Worm (Caenorhabditis elegans): Measurements from ENCODE around the gene cyp-13A10.

Gene cyp-13A10

DNA sequence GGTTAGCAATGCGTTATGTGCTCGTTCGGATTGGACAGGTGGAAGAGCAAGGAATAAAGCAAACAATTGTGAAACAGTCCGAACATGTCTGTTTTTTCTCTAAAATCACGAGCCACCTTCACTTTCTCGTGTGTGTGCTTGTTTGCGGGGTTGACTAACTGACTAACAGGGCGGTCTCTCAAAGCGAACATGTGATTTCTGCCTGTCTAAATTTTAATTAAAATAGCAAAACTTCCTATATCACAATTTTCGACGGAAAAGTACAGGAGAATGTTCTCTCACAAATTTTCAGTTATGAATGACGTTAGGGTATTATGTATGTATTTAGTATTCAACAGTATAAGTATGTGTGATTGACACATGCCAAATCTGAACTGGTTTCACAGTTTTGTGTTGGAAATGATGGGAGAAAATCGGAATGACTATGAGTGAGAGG is 40.8 kb downstream of the cyp-13A10 start:
- no peak for TF ChIP-seq skn-1 (tag; optimal IDR thresholded peaks at IDR 0.05)
- TF ChIP-seq pha-4 (tag; optimal IDR thresholded peaks at IDR 0.05), result peak; percentile 91
- TF ChIP-seq nhr-23 (tag; optimal IDR thresholded peaks at IDR 0.05), result peak; percentile 8
- no peak for TF ChIP-seq ZK546.5 (tag; optimal IDR thresholded peaks at IDR 0.05)
- TF ChIP-seq ceh-28 (tag; optimal IDR thresholded peaks at IDR 0.05), result no peak

DNA sequence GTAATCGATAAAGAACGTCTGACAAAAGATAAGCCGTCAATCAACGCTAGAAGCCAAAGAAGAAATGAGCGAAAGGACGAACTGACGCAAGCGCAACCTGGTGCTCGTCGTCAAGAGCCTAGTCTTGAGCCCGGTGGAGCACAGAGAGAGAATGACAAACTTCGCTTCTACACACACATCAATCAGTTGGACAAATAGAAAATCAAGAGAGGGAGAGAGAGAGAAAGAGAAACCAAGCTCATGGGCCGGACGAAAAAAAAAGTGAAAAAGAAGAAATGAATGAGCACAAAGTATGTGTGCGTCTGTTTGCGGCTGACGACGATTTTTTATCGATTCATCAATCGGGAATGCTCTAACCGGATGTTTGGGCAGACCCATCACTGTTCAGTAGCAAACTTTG is 41.6 kb downstream of the cyp-13A10 start:
- TF ChIP-seq skn-1 (tag; optimal IDR thresholded peaks at IDR 0.05), result no peak
- TF ChIP-seq daf-12 (tag; optimal IDR thresholded peaks at IDR 0.05), result no peak
- TF ChIP-seq lin-39 (tag; optimal IDR thresholded peaks at IDR 0.05), result peak; percentile 52
- no peak for TF ChIP-seq ceh-9 (tag; optimal IDR thresholded peaks at IDR 0.05)
- no peak for TF ChIP-seq mdl-1 (tag; optimal IDR thresholded peaks at IDR 0.05)
- TF ChIP-seq ceh-28 (tag; optimal IDR thresholded peaks at IDR 0.05), result no peak
- no peak for TF ChIP-seq ceh-16 (tag; optimal IDR thresholded peaks at IDR 0.05)
- no peak for TF ChIP-seq nhr-11 (tag; optimal IDR thresholded peaks at IDR 0.05)
- peak; percentile 60 for TF ChIP-seq pha-4 (tag; optimal IDR thresholded peaks at IDR 0.05)
- TF ChIP-seq jun-1 (tag; optimal IDR thresholded peaks at IDR 0.05), result no peak
- TF ChIP-seq egl-27 (tag; optimal IDR thresholded peaks at IDR 0.05), result no peak
- no peak for TF ChIP-seq fkh-2 (tag; optimal IDR thresholded peaks at IDR 0.05)
- no peak for TF ChIP-seq nhr-77 (tag; optimal IDR thresholded peaks at IDR 0.05)
- no peak for TF ChIP-seq unc-39 (tag; optimal IDR thresholded peaks at IDR 0.05)
- no peak for TF ChIP-seq elt-2 (tag; optimal IDR thresholded peaks at IDR 0.05)
- no peak for TF ChIP-seq sea-2 (GFP tag; optimal IDR thresholded peaks at IDR 0.05)
- TF ChIP-seq R02D3.7 (tag; optimal IDR thresholded peaks at IDR 0.05), result no peak
- TF ChIP-seq lin-15B (tag; optimal IDR thresholded peaks at IDR 0.05), result no peak
- no peak for TF ChIP-seq ztf-11 (tag; optimal IDR thresholded peaks at IDR 0.05)
- no peak for TF ChIP-seq elt-1 (tag; optimal IDR thresholded peaks at IDR 0.05)
- TF ChIP-seq nhr-43 (tag; optimal IDR thresholded peaks at IDR 0.05; ENCODE audit: poor library complexity, severe bottlenecking), result no peak
- TF ChIP-seq nhr-237 (tag; optimal IDR thresholded peaks at IDR 0.05), result no peak
- peak; percentile 31 for TF ChIP-seq ama-1 (optimal IDR thresholded peaks at IDR 0.05)
- peak; percentile 25 for TF ChIP-seq unc-62 (GFP tag; optimal IDR thresholded peaks at IDR 0.05)
- TF ChIP-seq elt-3 (tag; optimal IDR thresholded peaks at IDR 0.05), result no peak
- no peak for TF ChIP-seq ztf-4 (tag; optimal IDR thresholded peaks at IDR 0.05)
- no peak for TF ChIP-seq lsy-12 (tag; optimal IDR thresholded peaks at IDR 0.05)
- TF ChIP-seq pqm-1 (tag; optimal IDR thresholded peaks at IDR 0.05), result no peak
- peak; percentile 32 for TF ChIP-seq nfya-1 (tag; optimal IDR thresholded peaks at IDR 0.05; ENCODE audit: insufficient read depth)
- no peak for TF ChIP-seq tbx-2 (tag; optimal IDR thresholded peaks at IDR 0.05)
- TF ChIP-seq fos-1 (tag; optimal IDR thresholded peaks at IDR 0.05), result no peak
- peak; percentile 6 for TF ChIP-seq hmg-11 (tag; optimal IDR thresholded peaks at IDR 0.05)
- TF ChIP-seq aly-2 (tag; optimal IDR thresholded peaks at IDR 0.05), result no peak
- TF ChIP-seq nhr-28 (tag; optimal IDR thresholded peaks at IDR 0.05), result no peak

- TF ChIP-seq nhr-67 (tag; optimal IDR thresholded peaks at IDR 0.05) (no peak), nhr-12 (tag; optimal IDR thresholded peaks at IDR 0.05) (no peak), nhr-237 (tag; optimal IDR thresholded peaks at IDR 0.05) (no peak), ZK546.5 (tag; optimal IDR thresholded peaks at IDR 0.05) (no peak), nhr-23 (tag; optimal IDR thresholded peaks at IDR 0.05) (peak; percentile 10), hmg-11 (tag; optimal IDR thresholded peaks at IDR 0.05) (no peak), elt-3 (tag; optimal IDR thresholded peaks at IDR 0.05) (no peak), ama-1 (optimal IDR thresholded peaks at IDR 0.05) (no peak), nhr-25 (tag; optimal IDR thresholded peaks at IDR 0.05) (peak; percentile 59), daf-12 (tag; optimal IDR thresholded peaks at IDR 0.05) (no peak), aly-2 (tag; optimal IDR thresholded peaks at IDR 0.05) (no peak), eor-1 (tag; optimal IDR thresholded peaks at IDR 0.05) (no peak), elt-1 (tag; optimal IDR thresholded peaks at IDR 0.05) (peak; percentile 24), ztf-4 (tag; optimal IDR thresholded peaks at IDR 0.05) (no peak), unc-39 (tag; optimal IDR thresholded peaks at IDR 0.05) (no peak), fkh-2 (tag; optimal IDR thresholded peaks at IDR 0.05) (no peak), nhr-43 (tag; optimal IDR thresholded peaks at IDR 0.05; ENCODE audit: poor library complexity, severe bottlenecking) (peak; percentile 46), nhr-76 (tag; optimal IDR thresholded peaks at IDR 0.05) (no peak)
Measured at ce11 chrII:9620616-9621015, 42.1 kb downstream of the cyp-13A10 start.

Data from whole organism, L3 larva.